Worm (Caenorhabditis elegans): ENCODE measurements around the gene T23D5.3.
"Not testable (repeated sequence)": the region's sequence is repeated elsewhere in the genome, so short reads cannot be mapped to it uniquely, and the experiment has no call there.

The T23D5.3 gene

DNA sequence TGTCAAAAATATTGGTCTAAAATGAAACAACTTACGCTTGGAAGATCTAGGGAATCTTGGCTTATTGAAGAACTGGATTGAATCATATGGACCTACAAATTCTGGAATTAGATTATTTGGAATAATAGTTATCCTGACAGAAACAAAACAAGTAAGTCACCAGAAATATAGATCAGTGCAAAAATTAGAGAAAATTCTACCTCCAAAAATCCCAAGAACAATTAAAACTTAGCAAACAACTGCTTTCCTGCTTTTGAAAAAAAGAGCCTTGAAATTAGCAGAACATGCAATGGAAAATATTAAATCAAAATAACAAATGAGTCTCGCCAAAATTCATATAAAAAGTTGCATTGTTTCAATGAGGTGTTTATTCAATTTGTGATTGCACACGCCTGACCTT is 39.7 kb upstream of the T23D5.3 start, which contains the start of gene nhr-60:
TSS of gene nhr-60 (minus strand) at position 101 of the 400 bp plus-strand sequence.
- TF ChIP-seq zip-11 (GFP tag; IDR thresholded peaks at IDR 0.05) (no peak), rbr-2 (tag; optimal IDR thresholded peaks at IDR 0.05) (no peak), Y105C5A.15 (GFP tag; IDR thresholded peaks at IDR 0.05) (no peak), Y75B8A.6 (GFP tag; IDR thresholded peaks at IDR 0.05) (no peak), spr-1 (tag; optimal IDR thresholded peaks at IDR 0.05) (no peak), dpl-1 (GFP tag; optimal IDR thresholded peaks at IDR 0.05) (no peak), F10B5.3 (tag; optimal IDR thresholded peaks at IDR 0.05) (no peak), unc-62 (GFP tag; optimal IDR thresholded peaks at IDR 0.05 in 1 of 2) (no peak), unc-62 (tag; optimal IDR thresholded peaks at IDR 0.05) (no peak), ztf-7 (tag; optimal IDR thresholded peaks at IDR 0.05) (no peak), attf-4 (tag; optimal IDR thresholded peaks at IDR 0.05) (no peak), zfp-3 (GFP tag; conservative IDR thresholded peaks at IDR 0.05) (no peak), nhr-102 (tag; optimal IDR thresholded peaks at IDR 0.05) (no peak), daf-16 (GFP tag; optimal IDR thresholded peaks at IDR 0.05) (no peak), daf-16 (tag; optimal IDR thresholded peaks at IDR 0.05) (no peak), jun-1 (tag; optimal IDR thresholded peaks at IDR 0.05) (no peak), lin-13 (GFP tag; optimal IDR thresholded peaks at IDR 0.05) (no peak)

DNA sequence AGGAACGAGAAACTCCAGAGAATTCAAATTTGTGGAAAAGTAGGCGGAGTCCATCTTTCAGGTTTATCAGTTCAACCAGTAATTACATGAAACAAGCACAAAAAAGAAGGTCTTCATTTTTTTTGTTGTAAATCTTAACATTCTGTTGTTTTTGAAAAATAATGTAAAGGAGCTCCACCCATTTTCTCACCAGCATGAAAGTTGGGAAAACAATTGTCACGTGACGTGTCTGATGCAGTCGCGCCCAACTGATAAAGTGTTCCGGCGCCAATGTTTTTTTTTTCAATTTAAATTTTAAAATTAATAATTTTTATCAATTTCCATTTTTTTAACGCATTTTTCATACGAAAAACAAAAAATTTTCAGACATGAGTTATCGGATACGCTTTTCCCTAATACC is 35.6 kb upstream of the T23D5.3 start, which contains the start of gene F57A10.4:
TSS of gene F57A10.4 (plus strand) at position 367 of the 400 bp plus-strand sequence.
- no peak for TF ChIP-seq spr-3 (GFP tag; optimal IDR thresholded peaks at IDR 0.05)
- no peak for TF ChIP-seq lin-38 (GFP tag; IDR thresholded peaks at IDR 0.05)
- no peak for TF ChIP-seq Y75B8A.6 (GFP tag; IDR thresholded peaks at IDR 0.05)
- no peak for TF ChIP-seq arid-1 (GFP tag; conservative IDR thresholded peaks at IDR 0.05)
- peak; percentile 56 for TF ChIP-seq unc-130 (GFP tag; optimal IDR thresholded peaks at IDR 0.05)
- TF ChIP-seq D1046.2 (GFP tag; IDR thresholded peaks at IDR 0.05), result no peak

DNA sequence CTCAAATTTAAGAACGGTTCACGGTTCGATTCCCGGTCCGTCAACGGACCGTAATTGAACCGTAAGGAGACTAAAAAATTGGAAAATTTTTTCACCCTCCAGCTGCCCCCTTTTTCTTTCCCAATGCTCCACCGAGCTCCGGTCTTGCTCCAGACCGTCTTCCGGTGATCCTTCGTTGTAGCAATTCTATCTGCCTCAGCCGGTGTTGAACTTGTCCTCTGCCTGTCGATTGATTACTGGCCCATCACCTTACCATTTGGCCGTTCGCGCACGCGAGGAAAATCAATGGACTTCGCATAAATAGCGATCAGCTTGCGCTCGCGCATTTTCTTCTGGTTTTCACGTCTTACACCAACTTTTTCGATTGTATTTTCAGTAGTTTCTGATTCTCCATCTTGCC is 33.9 kb upstream of the T23D5.3 start:
- peak; percentile 80 for TF ChIP-seq mdt-29 (GFP tag; IDR thresholded peaks at IDR 0.05)
- TF ChIP-seq lim-7 (GFP tag; IDR thresholded peaks at IDR 0.05), result peak; percentile 95
- TF ChIP-seq egl-43 (GFP tag; IDR thresholded peaks at IDR 0.05), result peak; percentile 92
- peak; percentile 66 for TF ChIP-seq nhr-42 (GFP tag; IDR thresholded peaks at IDR 0.05)
- peak; percentile 71; the same call in 1 of the 2 replicates for TF ChIP-seq Y105C5A.15 (GFP tag; IDR thresholded peaks at IDR 0.05)
- peak; percentile 82 for TF ChIP-seq lin-38 (GFP tag; IDR thresholded peaks at IDR 0.05)
- peak; percentile 80 for TF ChIP-seq ctbp-1 (GFP tag; IDR thresholded peaks at IDR 0.05)
- TF ChIP-seq vab-7 (GFP tag; IDR thresholded peaks at IDR 0.05), result peak; percentile 77
- TF ChIP-seq arid-1 (GFP tag; conservative IDR thresholded peaks at IDR 0.05), result peak; percentile 89
- TF ChIP-seq F26F4.8 (GFP tag; conservative IDR thresholded peaks at IDR 0.05), result peak; percentile 95
- TF ChIP-seq madf-9 (GFP tag; conservative IDR thresholded peaks at IDR 0.05), result peak; percentile 45; the same call in 1 of the 2 replicates
- TF ChIP-seq madf-5 (GFP tag; IDR thresholded peaks at IDR 0.05), result peak in 1 of 2 experiments; percentile 73; a peak in 1 of 4 replicates
- TF ChIP-seq F49E8.2 (tag; optimal IDR thresholded peaks at IDR 0.05; ENCODE audit: borderline replicate concordance), result peak; percentile 12
- TF ChIP-seq dmd-6 (GFP tag; IDR thresholded peaks at IDR 0.05), result 0 out of 2 replicates have a peak, but pooled peaks have one; percentile 9
- peak; percentile 75 for TF ChIP-seq Y48G9A.11 (GFP tag; IDR thresholded peaks at IDR 0.05)
- peak; percentile 71; the same call in 1 of the 2 replicates for TF ChIP-seq F44E2.7 (GFP tag; IDR thresholded peaks at IDR 0.05)
- TF ChIP-seq D1046.2 (GFP tag; IDR thresholded peaks at IDR 0.05), result peak; percentile 81
- peak; percentile 64; the same call in 1 of the 2 replicates for TF ChIP-seq daf-8 (GFP tag; IDR thresholded peaks at IDR 0.05)
- 0 out of 2 replicates have a peak, but pooled peaks have one; percentile 35 for TF ChIP-seq zip-11 (GFP tag; IDR thresholded peaks at IDR 0.05)
- peak; percentile 72 for TF ChIP-seq php-3 (GFP tag; IDR thresholded peaks at IDR 0.05)
- TF ChIP-seq dmd-8 (GFP tag; IDR thresholded peaks at IDR 0.05), result peak; percentile 94
- peak; percentile 85 for TF ChIP-seq nhr-41 (GFP tag; IDR thresholded peaks at IDR 0.05)
- peak; percentile 52; the same call in 1 of the 2 replicates for TF ChIP-seq ceh-20 (GFP tag; IDR thresholded peaks at IDR 0.05)
- peak; percentile 27; the same call in 1 of the 2 replicates for TF ChIP-seq lin-29 (GFP tag; IDR thresholded peaks at IDR 0.05)
- TF ChIP-seq lin-1 (GFP tag; IDR thresholded peaks at IDR 0.05), result peak; percentile 66; the same call in 1 of the 2 replicates
- 0 out of 2 replicates have a peak, but pooled peaks have one; percentile 53 for TF ChIP-seq dmd-9 (GFP tag; IDR thresholded peaks at IDR 0.05)
- peak; percentile 84 for TF ChIP-seq pha-4 (GFP tag; IDR thresholded peaks at IDR 0.05)
- TF ChIP-seq pha-4 (tag; optimal IDR thresholded peaks at IDR 0.05), result not testable (repeated sequence)
- TF ChIP-seq ZK337.2 (GFP tag; IDR thresholded peaks at IDR 0.05), result 0 out of 2 replicates have a peak, but pooled peaks have one; percentile 13
- TF ChIP-seq T26A8.4 (GFP tag; IDR thresholded peaks at IDR 0.05), result peak; percentile 64; the same call in 1 of the 2 replicates

All from whole organism, L4 larva.